Fruit fly (Drosophila melanogaster): ENCODE data around the gene CG32214.
"Not testable (repeated sequence)": the region's sequence is repeated elsewhere in the genome, so short reads cannot be mapped to it uniquely, and the experiment has no call there.

DNA sequence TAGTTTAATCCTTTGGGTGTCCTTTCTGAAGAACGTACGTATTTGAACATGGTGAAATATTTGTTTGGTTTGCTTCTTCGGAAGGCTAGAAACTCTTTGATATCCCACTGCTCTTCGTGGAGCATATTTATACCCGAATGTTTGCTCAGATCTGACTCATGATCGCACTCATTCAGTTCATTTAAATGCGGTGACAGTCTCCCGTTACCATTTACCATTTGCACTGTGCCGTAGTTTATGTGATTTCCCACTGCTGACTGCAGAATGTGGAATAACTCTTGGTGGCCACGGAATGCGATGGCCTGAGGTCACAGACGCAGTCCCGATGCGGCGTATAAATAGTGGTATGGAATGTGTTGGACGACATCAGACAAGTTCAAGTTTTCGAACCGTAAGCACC is 5.0 kb downstream of the CG32214 start, which contains the start of the genes 825-Oak and CG12519:
- TF ChIP-seq tj (GFP tag; optimal IDR thresholded peaks at IDR 0.05); CG5204 (GFP tag; optimal IDR thresholded peaks at IDR 0.05); cnc (optimal IDR thresholded peaks at IDR 0.05); CG7045 (GFP tag; optimal IDR thresholded peaks at IDR 0.05); pad (GFP tag; optimal IDR thresholded peaks at IDR 0.05); CG11617 (GFP tag; optimal IDR thresholded peaks at IDR 0.05); CG7101 (tag; optimal IDR thresholded peaks at IDR 0.05); ovo (GFP tag; optimal IDR thresholded peaks at IDR 0.05); toe (GFP tag; optimal IDR thresholded peaks at IDR 0.05); Crg-1 (GFP tag; optimal IDR thresholded peaks at IDR 0.05); kay (GFP tag; ENCODE audit: borderline replicate concordance); cic (GFP tag; optimal IDR thresholded peaks at IDR 0.05); Hr96 (GFP tag; optimal IDR thresholded peaks at IDR 0.05): not testable (repeated sequence)

Measured in whole organism, adult.